Worm (Caenorhabditis elegans) whole organism, mixed stage, embryonic: ENCODE results near the gene decr-1.3.

Experiments used
- M03D4.4 ChIP-seq: sonication (generic microtip); optimal IDR thresholded peaks from 2 replicates; lab custom pipeline; 2017; ENCODE audit warnings: mild to moderate bottlenecking, missing genetic modification characterization, missing compliant biosample characterization
- ceh-43 ChIP-seq: fragments of 200-800 bp; sonication (Bioruptor generic); optimal IDR thresholded peaks from 2 replicates; lab custom pipeline; 2018; ENCODE audit warnings: mild to moderate bottlenecking, missing genetic modification characterization, moderate library complexity, missing compliant biosample characterization
- cnd-1 ChIP-seq: fragments of 200-800 bp; sonication (Bioruptor generic); optimal IDR thresholded peaks from 2 replicates; lab custom pipeline; 2018; ENCODE audit warnings: mild to moderate bottlenecking, missing genetic modification characterization, missing compliant biosample characterization
- elt-3 ChIP-seq: fragments of 150-350 bp; optimal IDR thresholded peaks from 2 replicates; lab custom pipeline; 2014; ENCODE audit warnings: missing biosample characterization, missing genetic modification characterization
- nhr-237 ChIP-seq: fragments of 150-350 bp; optimal IDR thresholded peaks from 2 replicates; lab custom pipeline; 2014; ENCODE audit warnings: missing biosample characterization, missing genetic modification characterization
- pha-4 ChIP-seq: fragments of 150-350 bp; optimal IDR thresholded peaks from 2 replicates; lab custom pipeline; 2018; ENCODE audit warnings: missing biosample characterization, missing genetic modification reagents, missing genetic modification characterization
- snpc-4 ChIP-seq: fragments of 150-350 bp; optimal IDR thresholded peaks from 2 replicates; lab custom pipeline; 2014; ENCODE audit warnings: missing biosample characterization, missing genetic modification characterization
- sptf-1 ChIP-seq: sonication (generic microtip); optimal IDR thresholded peaks from 2 replicates; lab custom pipeline; 2017; ENCODE audit warnings: mild to moderate bottlenecking, missing genetic modification characterization, moderate library complexity, missing compliant biosample characterization
- unc-39 ChIP-seq: fragments of 150-350 bp; optimal IDR thresholded peaks from 2 replicates; lab custom pipeline; 2014; ENCODE audit warnings: missing biosample characterization, missing genetic modification characterization
- ztf-11 ChIP-seq: fragments of 150-350 bp; optimal IDR thresholded peaks from 2 replicates; lab custom pipeline; 2014; ENCODE audit warnings: missing biosample characterization, missing genetic modification characterization

DNA sequence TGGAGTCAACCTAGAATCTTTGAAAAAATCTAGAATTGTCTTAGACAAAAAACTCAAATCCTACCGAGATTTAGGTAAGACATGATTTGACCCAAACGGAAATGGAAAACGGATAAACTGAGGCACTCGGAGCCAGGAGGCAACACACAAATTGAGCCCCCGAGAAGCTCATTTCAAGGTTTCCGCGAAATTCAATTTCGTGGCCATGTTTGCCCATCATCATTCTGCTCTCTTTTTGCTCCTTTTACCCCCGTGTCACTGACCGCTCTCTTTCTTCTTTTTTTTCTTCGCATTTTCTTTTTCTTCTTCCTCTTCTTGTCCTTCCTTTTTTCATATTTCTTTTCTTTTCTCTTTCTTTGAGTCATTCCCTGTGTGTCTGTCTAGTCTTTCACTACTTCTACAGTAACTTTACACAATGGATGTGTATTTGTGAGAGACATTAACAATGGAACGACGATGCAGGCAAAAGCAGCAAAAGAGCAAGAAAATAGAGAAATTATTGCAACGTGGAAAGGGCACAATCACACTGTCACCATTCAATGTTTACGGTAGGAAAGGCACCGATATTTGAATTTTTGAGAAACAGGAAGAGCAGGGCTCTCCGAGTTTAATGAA, 20.5 kb downstream of the decr-1.3 start:
- TF ChIP-seq unc-39 (tag; lab: Kevin White, UChicago) = no peak
- TF ChIP-seq sptf-1 (tag; lab: Kevin White, UChicago) = no peak
- TF ChIP-seq nhr-237 (tag; lab: Kevin White, UChicago) = no peak
- no peak for TF ChIP-seq ztf-11
- no peak for TF ChIP-seq cnd-1 (tag; lab: Kevin White, UChicago)
- no peak for TF ChIP-seq elt-3
- no peak for TF ChIP-seq pha-4 (tag; lab: Kevin White, UChicago)
- TF ChIP-seq snpc-4 (tag; lab: Kevin White, UChicago) = no peak
- no peak for TF ChIP-seq M03D4.4
- TF ChIP-seq ceh-43 (GFP tag; lab: Kevin White, UChicago) = no peak
